Worm (Caenorhabditis elegans) whole organism, L1 larva: ENCODE data around the gene dagl-2.

Source experiments
- dsc-1 ChIP-seq: sonication (generic microtip); optimal IDR thresholded peaks from 2 replicates; lab custom pipeline; 2016; ENCODE audit warnings: mild to moderate bottlenecking, missing genetic modification characterization, missing compliant biosample characterization
- egl-27 ChIP-seq, 2 experiments: fragments of 150-350 bp in 1 of 2; sonication (generic microtip); optimal IDR thresholded peaks; 3 replicates each; lab custom pipeline; 2017 to 2018; ENCODE audit warnings: missing biosample characterization in 2 of 2, missing genetic modification characterization in 2 of 2, missing genetic modification reagents in 2 of 2
- mep-1 ChIP-seq: fragments of 150-350 bp; optimal IDR thresholded peaks from 2 replicates; lab custom pipeline; 2014; ENCODE audit warnings: missing biosample characterization, missing genetic modification characterization
- snpc-4 ChIP-seq: fragments of 150-350 bp; optimal IDR thresholded peaks from 2 replicates; lab custom pipeline; 2014; ENCODE audit warnings: missing biosample characterization, missing genetic modification characterization
- unc-62 ChIP-seq: fragments of 150-350 bp; optimal IDR thresholded peaks from 2 replicates; lab custom pipeline; 2014; ENCODE audit warnings: missing biosample characterization, missing genetic modification reagents, missing genetic modification characterization

- TF ChIP-seq unc-62 (GFP tag; lab: Kevin White, UChicago), result no peak
- TF ChIP-seq dsc-1, result no peak
- TF ChIP-seq egl-27 (tag; optimal IDR thresholded peaks at IDR 0.05; lab: Kevin White, UChicago), result no peak
- no peak for TF ChIP-seq mep-1 (tag; lab: Kevin White, UChicago)
- no peak for TF ChIP-seq snpc-4
Measured at ce11 chrIII:797507-797906, 14.4 kb upstream of the dagl-2 start.
